Fruit fly (Drosophila melanogaster) whole organism, prepupa: ENCODE measurements around the gene msd1.

Experiments
- Blimp-1 ChIP-seq: fragments of 200-800 bp; sonication (Bioruptor generic); optimal IDR thresholded peaks from 3 replicates; lab custom pipeline; 2017; ENCODE audit warnings: missing biosample characterization, missing genetic modification characterization, mild to moderate bottlenecking, moderate library complexity, missing genetic modification reagents
- CG10631 ChIP-seq: fragments of 200-800 bp; sonication (Bioruptor generic); optimal IDR thresholded peaks from 2 replicates; lab custom pipeline; 2016; ENCODE audit warnings: missing biosample characterization, missing genetic modification characterization
- CG11294 ChIP-seq: fragments of 200-800 bp; sonication (Bioruptor generic); IDR thresholded peaks from 2 replicates; pipeline ENCODE4 v1.3.6; 2022; ENCODE audit warnings: missing biosample characterization, missing genetic modification characterization
- CG11762 ChIP-seq: fragments of 200-800 bp; sonication (Bioruptor generic); optimal IDR thresholded peaks from 3 replicates; lab custom pipeline; 2016; ENCODE audit warnings: missing biosample characterization, missing genetic modification characterization; ENCODE audit not compliant: insufficient read depth
- CG15336 ChIP-seq: fragments of 200-800 bp; sonication (Bioruptor generic); IDR thresholded peaks from 2 replicates; pipeline ENCODE4 v1.3.6; 2022; ENCODE audit warnings: missing biosample characterization, missing genetic modification characterization
- CG1621 ChIP-seq: fragments of 200-800 bp; sonication (Bioruptor generic); optimal IDR thresholded peaks from 3 replicates; lab custom pipeline; 2018; ENCODE audit warnings: missing biosample characterization, mild to moderate bottlenecking, missing genetic modification characterization
- CG16779 ChIP-seq: fragments of 200-800 bp; sonication (Bioruptor generic); optimal IDR thresholded peaks from 3 replicates; lab custom pipeline; 2017; ENCODE audit warnings: missing biosample characterization, mild to moderate bottlenecking, missing genetic modification characterization
- CG3032 ChIP-seq: fragments of 200-800 bp; optimal IDR thresholded peaks from 2 replicates; lab custom pipeline; 2019; ENCODE audit warnings: missing biosample characterization, mild to moderate bottlenecking, missing genetic modification characterization, moderate library complexity
- CG31627 ChIP-seq: fragments of 200-800 bp; sonication (Bioruptor generic); optimal IDR thresholded peaks from 3 replicates; lab custom pipeline; 2016; ENCODE audit warnings: missing biosample characterization, missing genetic modification characterization
- CG32006 ChIP-seq: fragments of 200-800 bp; sonication (Bioruptor generic); optimal IDR thresholded peaks from 3 replicates; lab custom pipeline; 2017; ENCODE audit warnings: missing biosample characterization, mild to moderate bottlenecking, missing genetic modification characterization
- CG34406 ChIP-seq: fragments of 200-800 bp; sonication (Bioruptor generic); optimal IDR thresholded peaks from 3 replicates; lab custom pipeline; 2016; ENCODE audit warnings: missing biosample characterization, missing genetic modification characterization
- CG6163 ChIP-seq: fragments of 200-800 bp; sonication (Bioruptor generic); IDR thresholded peaks from 3 replicates; pipeline ENCODE4 v1.3.6; 2022; ENCODE audit warnings: missing biosample characterization, missing genetic modification characterization
- CG6276 ChIP-seq: fragments of 200-800 bp; sonication (Bioruptor generic); optimal IDR thresholded peaks from 2 replicates; lab custom pipeline; 2017; ENCODE audit warnings: missing biosample characterization, mild to moderate bottlenecking, missing genetic modification characterization
- CG6792 ChIP-seq: fragments of 200-800 bp; sonication (Bioruptor generic); optimal IDR thresholded peaks from 3 replicates; lab custom pipeline; 2016; ENCODE audit warnings: missing biosample characterization, missing genetic modification characterization
- CG6808 ChIP-seq: fragments of 200-800 bp; sonication (Bioruptor generic); optimal IDR thresholded peaks from 3 replicates; lab custom pipeline; 2017; ENCODE audit warnings: missing biosample characterization, missing genetic modification characterization, mild to moderate bottlenecking, moderate library complexity, missing genetic modification reagents
- CG6854 ChIP-seq: fragments of 200-800 bp; sonication (Bioruptor generic); optimal IDR thresholded peaks from 2 replicates; lab custom pipeline; 2017; ENCODE audit warnings: missing biosample characterization, mild to moderate bottlenecking, missing genetic modification characterization
- CG7368 ChIP-seq: fragments of 200-800 bp; sonication (Bioruptor generic); optimal IDR thresholded peaks from 3 replicates; lab custom pipeline; 2016; ENCODE audit warnings: missing biosample characterization, missing genetic modification characterization
- CG8119 ChIP-seq: fragments of 200-800 bp; sonication (Bioruptor generic); IDR thresholded peaks from 3 replicates; pipeline ENCODE4 v1.3.6; 2022; ENCODE audit warnings: missing biosample characterization, missing genetic modification characterization
- CG8319 ChIP-seq: fragments of 200-800 bp; sonication (Bioruptor generic); optimal IDR thresholded peaks from 3 replicates; lab custom pipeline; 2016; ENCODE audit warnings: missing biosample characterization, missing genetic modification characterization
- CG9139 ChIP-seq: fragments of 200-800 bp; sonication (Bioruptor generic); optimal IDR thresholded peaks from 3 replicates; lab custom pipeline; 2017; ENCODE audit warnings: missing biosample characterization, mild to moderate bottlenecking, missing genetic modification characterization
- Ets21C ChIP-seq: fragments of 200-800 bp; sonication (Bioruptor generic); optimal IDR thresholded peaks from 3 replicates; lab custom pipeline; 2016; ENCODE audit warnings: missing biosample characterization, missing genetic modification characterization
- Gug ChIP-seq: fragments of 200-800 bp; sonication (Bioruptor generic); IDR thresholded peaks from 2 replicates; pipeline ENCODE4 v1.3.6; 2022; ENCODE audit warnings: missing biosample characterization, missing genetic modification characterization
- Hr38 ChIP-seq: sonication (Bioruptor generic); optimal IDR thresholded peaks from 2 replicates; lab custom pipeline; 2016; ENCODE audit warnings: missing biosample characterization, missing genetic modification characterization
- Hr39 ChIP-seq: fragments of 200-800 bp; sonication (Bioruptor generic); optimal IDR thresholded peaks from 2 replicates; lab custom pipeline; 2016; ENCODE audit warnings: missing biosample characterization, missing genetic modification characterization
- Hr4 ChIP-seq: fragments of 200-800 bp; sonication (Bioruptor generic); optimal IDR thresholded peaks from 3 replicates; lab custom pipeline; 2016; ENCODE audit warnings: missing biosample characterization, missing genetic modification characterization
- Lpt ChIP-seq: fragments of 200-800 bp; sonication (Bioruptor generic); optimal IDR thresholded peaks from 3 replicates; lab custom pipeline; 2016; ENCODE audit warnings: missing biosample characterization, missing genetic modification characterization
- Met ChIP-seq: fragments of 200-800 bp; sonication (Bioruptor generic); optimal IDR thresholded peaks from 3 replicates; lab custom pipeline; 2016; ENCODE audit warnings: missing biosample characterization, missing genetic modification characterization
- OdsH ChIP-seq: fragments of 200-800 bp; sonication (Bioruptor generic); optimal IDR thresholded peaks from 3 replicates; lab custom pipeline; 2016; ENCODE audit warnings: missing biosample characterization, missing genetic modification characterization
- Smox ChIP-seq: fragments of 200-800 bp; sonication (Bioruptor generic); optimal IDR thresholded peaks from 3 replicates; lab custom pipeline; 2016; ENCODE audit warnings: missing biosample characterization, missing genetic modification characterization
- Sox14 ChIP-seq: fragments of 200-800 bp; sonication (Bioruptor generic); optimal IDR thresholded peaks from 3 replicates; lab custom pipeline; 2016; ENCODE audit warnings: missing biosample characterization, missing genetic modification characterization
- Sox15 ChIP-seq: fragments of 200-800 bp; sonication (Bioruptor generic); optimal IDR thresholded peaks from 3 replicates; lab custom pipeline; 2016; ENCODE audit warnings: missing biosample characterization, missing genetic modification characterization
- achi ChIP-seq: fragments of 200-800 bp; sonication (Bioruptor generic); optimal IDR thresholded peaks from 3 replicates; lab custom pipeline; 2016; ENCODE audit warnings: missing biosample characterization, missing genetic modification characterization
- cyc ChIP-seq: fragments of 200-800 bp; sonication (Bioruptor generic); optimal IDR thresholded peaks from 3 replicates; lab custom pipeline; 2016; ENCODE audit warnings: missing biosample characterization, missing genetic modification characterization
- dac ChIP-seq: fragments of 200-800 bp; sonication (Bioruptor generic); optimal IDR thresholded peaks from 2 replicates; lab custom pipeline; 2017; ENCODE audit warnings: missing biosample characterization, mild to moderate bottlenecking, missing genetic modification characterization
- dsx ChIP-seq: fragments of 200-800 bp; optimal IDR thresholded peaks from 3 replicates; lab custom pipeline; 2019; ENCODE audit warnings: missing biosample characterization, mild to moderate bottlenecking, missing genetic modification characterization, moderate library complexity; ENCODE audit not compliant: poor library complexity, severe bottlenecking
- eg ChIP-seq: fragments of 200-800 bp; sonication (Bioruptor generic); IDR thresholded peaks from 3 replicates; pipeline ENCODE4 v1.3.6; 2022; ENCODE audit warnings: missing biosample characterization, missing genetic modification characterization
- esn ChIP-seq: fragments of 200-800 bp; sonication (Bioruptor generic); optimal IDR thresholded peaks from 2 replicates; lab custom pipeline; 2016; ENCODE audit warnings: missing biosample characterization, mild to moderate bottlenecking, missing genetic modification characterization, moderate library complexity
- fd59A ChIP-seq: fragments of 200-800 bp; sonication (Bioruptor generic); optimal IDR thresholded peaks from 2 replicates; lab custom pipeline; 2017; ENCODE audit warnings: missing biosample characterization, mild to moderate bottlenecking, missing genetic modification characterization, missing genetic modification reagents
- fd85E ChIP-seq: fragments of 200-800 bp; sonication (Bioruptor generic); optimal IDR thresholded peaks from 3 replicates; lab custom pipeline; 2016; ENCODE audit warnings: missing biosample characterization, missing genetic modification characterization
- fkh ChIP-seq: fragments of 200-800 bp; sonication (Bioruptor generic); optimal IDR thresholded peaks from 3 replicates; lab custom pipeline; 2017; ENCODE audit warnings: missing biosample characterization, mild to moderate bottlenecking, missing genetic modification characterization, moderate library complexity
- pdm3 ChIP-seq: fragments of 200-800 bp; sonication (Bioruptor generic); optimal IDR thresholded peaks from 3 replicates; lab custom pipeline; 2016; ENCODE audit warnings: missing biosample characterization, missing genetic modification characterization
- salr ChIP-seq, 2 experiments: fragments of 200-800 bp; sonication (Bioruptor generic); optimal IDR thresholded peaks; 3 replicates each; lab custom pipeline; 2016 to 2018; ENCODE audit warnings: missing biosample characterization in 2 of 2, missing genetic modification characterization in 2 of 2, mild to moderate bottlenecking in 1 of 2
- spab ChIP-seq: fragments of 200-800 bp; sonication (Bioruptor generic); optimal IDR thresholded peaks from 2 replicates; lab custom pipeline; 2017; ENCODE audit warnings: missing biosample characterization, mild to moderate bottlenecking, missing genetic modification characterization, missing genetic modification reagents
- ss ChIP-seq, 2 experiments: fragments of 200-800 bp; sonication (Bioruptor generic); optimal IDR thresholded peaks; 2 replicates in 1 of 2; 3 replicates in 1 of 2; lab custom pipeline; 2017 to 2018; ENCODE audit warnings: mild to moderate bottlenecking in 2 of 2, missing biosample characterization in 2 of 2, missing genetic modification characterization in 2 of 2, moderate library complexity in 1 of 2
- svp ChIP-seq: fragments of 200-800 bp; sonication (Bioruptor generic); peaks from one replicate; lab custom pipeline; 2016; ENCODE audit warnings: missing biosample characterization, missing genetic modification characterization
- topi ChIP-seq: fragments of 200-800 bp; sonication (Bioruptor generic); optimal IDR thresholded peaks from 3 replicates; lab custom pipeline; 2016; ENCODE audit warnings: missing biosample characterization, missing genetic modification characterization

The msd1 gene

dm6 chr3L:1319097-1319725 lies 12.3 kb upstream of the msd1 start (continued):
- peak; percentile 99 for TF ChIP-seq esn (GFP tag; lab: Kevin White, UChicago)
- peak; percentile 91 for TF ChIP-seq Gug (GFP tag; lab: Robert Waterston, UW)
- peak; percentile 95 for TF ChIP-seq CG10631 (GFP tag; lab: Kevin White, UChicago)
- peak; percentile 94 for TF ChIP-seq CG34406 (GFP tag; lab: Kevin White, UChicago)
- TF ChIP-seq CG6163 (GFP tag; lab: Robert Waterston, UW) = peak; percentile 97
- TF ChIP-seq salr (GFP tag; optimal IDR thresholded peaks at IDR 0.05; lab: Kevin White, UChicago) = peak; percentile 78 to 95
- peak; percentile 93 for TF ChIP-seq pdm3
- no peak for TF ChIP-seq fkh (GFP tag; lab: Kevin White, UChicago)
- peak; percentile 87 for TF ChIP-seq fd85E (GFP tag; lab: Kevin White, UChicago)
- TF ChIP-seq Lpt (GFP tag; lab: Kevin White, UChicago) = peak; percentile 94
- peak; percentile 98 for TF ChIP-seq cyc
- peak; percentile 67 to 70 for TF ChIP-seq ss (GFP tag; optimal IDR thresholded peaks at IDR 0.05; lab: Kevin White, UChicago)
- peak; percentile 89 for TF ChIP-seq Sox15 (GFP tag; lab: Kevin White, UChicago)
- TF ChIP-seq CG32006 (GFP tag; lab: Kevin White, UChicago) = peak; percentile 97
- peak; percentile 92 for TF ChIP-seq eg (GFP tag; lab: Robert Waterston, UW)
- peak; percentile 97 for TF ChIP-seq topi (GFP tag; lab: Kevin White, UChicago)
- TF ChIP-seq Hr39 = peak; percentile 98
- peak; percentile 96 for TF ChIP-seq achi (GFP tag; lab: Kevin White, UChicago)
- peak; percentile 90 for TF ChIP-seq dac (GFP tag; lab: Kevin White, UChicago)
- TF ChIP-seq CG15336 (GFP tag; lab: Robert Waterston, UW) = peak; percentile 96
- peak; percentile 76 for TF ChIP-seq CG16779
- TF ChIP-seq Hr4 (GFP tag; lab: Kevin White, UChicago) = peak; percentile 96
- peak; percentile 81 for TF ChIP-seq CG3032 (tag; lab: Kevin White, UChicago)
- TF ChIP-seq CG1621 (tag; lab: Kevin White, UChicago) = peak; percentile 84
- TF ChIP-seq CG6276 (GFP tag; lab: Kevin White, UChicago) = peak; percentile 91
- peak; percentile 95 for TF ChIP-seq CG6792 (GFP tag; lab: Kevin White, UChicago)
- TF ChIP-seq CG6854 = peak; percentile 98
- TF ChIP-seq dsx = peak; percentile 64
- TF ChIP-seq CG9139 (GFP tag; lab: Kevin White, UChicago) = peak; percentile 67
- peak; percentile 91 for TF ChIP-seq CG11762
- peak; percentile 83 for TF ChIP-seq CG6808
- peak; percentile 96 for TF ChIP-seq CG8119 (GFP tag; lab: Robert Waterston, UW)
- peak; percentile 98 for TF ChIP-seq Sox14
- TF ChIP-seq OdsH (GFP tag; lab: Kevin White, UChicago) = peak; percentile 96
- TF ChIP-seq Met (GFP tag; lab: Kevin White, UChicago) = peak; percentile 99
- peak; percentile 97 for TF ChIP-seq Smox
- TF ChIP-seq CG31627 (GFP tag; lab: Kevin White, UChicago) = peak; percentile 98
- peak; percentile 90 for TF ChIP-seq CG8319 (GFP tag; lab: Kevin White, UChicago)

DNA sequence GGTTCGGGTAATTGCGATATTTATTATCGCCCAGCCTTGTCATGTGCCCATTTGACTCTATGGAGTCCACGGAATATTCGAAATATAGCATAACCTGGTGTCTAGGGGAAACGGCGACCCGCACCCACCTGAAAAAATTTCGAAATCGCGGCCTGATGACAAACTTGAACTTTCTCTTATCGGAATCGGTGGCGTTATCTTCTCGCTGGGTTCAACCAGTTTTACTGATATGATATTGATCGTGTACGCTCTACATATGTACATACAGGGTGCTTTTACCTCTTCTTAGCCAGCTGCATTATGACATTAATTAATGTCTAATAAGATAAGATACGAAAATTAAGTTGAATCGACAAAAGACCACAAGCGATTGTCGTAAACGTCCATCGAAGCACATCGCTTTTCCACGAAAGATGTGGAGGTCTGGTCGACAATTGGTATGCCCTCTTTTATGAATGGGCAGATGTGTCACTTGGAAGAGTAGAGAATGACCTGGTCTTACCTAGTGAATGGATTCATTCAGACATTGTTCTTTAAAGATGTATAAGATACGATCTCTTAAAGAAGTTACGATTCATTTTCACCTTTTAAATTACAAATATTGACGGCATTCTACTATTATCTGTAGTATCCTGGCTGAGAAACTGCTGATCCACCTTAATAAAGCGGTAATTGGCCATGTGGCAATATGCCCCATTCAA lies 11.2 kb upstream of the msd1 start:
- peak; percentile 16 for TF ChIP-seq CG6276 (GFP tag; lab: Kevin White, UChicago)
- no peak for TF ChIP-seq CG9139 (GFP tag; lab: Kevin White, UChicago)
- TF ChIP-seq CG10631 (GFP tag; lab: Kevin White, UChicago) = peak; percentile 34
- TF ChIP-seq CG16779 = peak; percentile 10
- TF ChIP-seq fd85E (GFP tag; lab: Kevin White, UChicago) = no peak
- TF ChIP-seq spab = no peak
- no peak for TF ChIP-seq CG7368 (GFP tag; lab: Kevin White, UChicago)
- TF ChIP-seq CG8319 (GFP tag; lab: Kevin White, UChicago) = no peak
- TF ChIP-seq fkh (GFP tag; lab: Kevin White, UChicago) = no peak
- peak; percentile 28; the same call in 1 of the 2 replicates for TF ChIP-seq Gug (GFP tag; lab: Robert Waterston, UW)
- TF ChIP-seq Ets21C (GFP tag; lab: Kevin White, UChicago) = peak; percentile 4
- peak; percentile 87 for TF ChIP-seq svp (GFP tag; lab: Kevin White, UChicago)
- TF ChIP-seq CG11294 (GFP tag; lab: Robert Waterston, UW) = no peak
- TF ChIP-seq CG6854 = no peak
- peak; percentile 13 for TF ChIP-seq dsx
- TF ChIP-seq pdm3 = peak; percentile 60
- no peak for TF ChIP-seq Blimp-1 (GFP tag; lab: Kevin White, UChicago)
- peak; percentile 60 for TF ChIP-seq CG32006 (GFP tag; lab: Kevin White, UChicago)
- TF ChIP-seq fd59A = peak; percentile 48
- peak; percentile 39 for TF ChIP-seq CG31627 (GFP tag; lab: Kevin White, UChicago)
- no peak for TF ChIP-seq Hr38 (GFP tag; lab: Kevin White, UChicago)
- peak; percentile 5 for TF ChIP-seq CG6808
- peak; percentile 31 for TF ChIP-seq CG11762
